Worm (Caenorhabditis elegans) whole organism, late embryonic: ENCODE measurements around the gene col-71.

Experiments
- ceh-2 ChIP-seq: sonication (generic microtip); optimal IDR thresholded peaks from 2 replicates; lab custom pipeline; 2016; ENCODE audit warnings: missing genotype, missing genetic modification characterization, missing compliant biosample characterization
- dmd-4 ChIP-seq: sonication (generic microtip); optimal IDR thresholded peaks from 2 replicates; lab custom pipeline; 2016; ENCODE audit warnings: borderline replicate concordance, missing genetic modification characterization, missing compliant biosample characterization
- fkh-10 ChIP-seq: fragments of 150-350 bp; optimal IDR thresholded peaks from 2 replicates; lab custom pipeline; 2014; ENCODE audit warnings: missing biosample characterization, missing genetic modification reagents, missing genetic modification characterization
- lin-11 ChIP-seq: fragments of 200-800 bp; sonication (Bioruptor generic); optimal IDR thresholded peaks from 2 replicates; lab custom pipeline; 2018; ENCODE audit warnings: mild to moderate bottlenecking, missing genetic modification characterization, missing compliant biosample characterization
- nfya-1 ChIP-seq: sonication (generic microtip); optimal IDR thresholded peaks from 2 replicates; lab custom pipeline; 2017; ENCODE audit warnings: missing genetic modification characterization, mild to moderate bottlenecking, missing compliant biosample characterization, antibody characterized with exemption, moderate library complexity
- pqm-1 ChIP-seq: sonication (generic microtip); optimal IDR thresholded peaks from 2 replicates; lab custom pipeline; 2016; ENCODE audit warnings: missing genetic modification characterization, missing compliant biosample characterization
- ref-2 ChIP-seq: sonication (generic microtip); optimal IDR thresholded peaks from 2 replicates; lab custom pipeline; 2016; ENCODE audit warnings: missing genetic modification characterization, missing compliant biosample characterization
- unc-42 ChIP-seq: sonication (generic microtip); optimal IDR thresholded peaks from 2 replicates; lab custom pipeline; 2016; ENCODE audit warnings: missing genotype, missing genetic modification characterization, missing compliant biosample characterization
- unc-86 ChIP-seq: sonication (generic microtip); optimal IDR thresholded peaks from 2 replicates; lab custom pipeline; 2016; ENCODE audit warnings: missing genetic modification characterization, missing compliant biosample characterization

DNA sequence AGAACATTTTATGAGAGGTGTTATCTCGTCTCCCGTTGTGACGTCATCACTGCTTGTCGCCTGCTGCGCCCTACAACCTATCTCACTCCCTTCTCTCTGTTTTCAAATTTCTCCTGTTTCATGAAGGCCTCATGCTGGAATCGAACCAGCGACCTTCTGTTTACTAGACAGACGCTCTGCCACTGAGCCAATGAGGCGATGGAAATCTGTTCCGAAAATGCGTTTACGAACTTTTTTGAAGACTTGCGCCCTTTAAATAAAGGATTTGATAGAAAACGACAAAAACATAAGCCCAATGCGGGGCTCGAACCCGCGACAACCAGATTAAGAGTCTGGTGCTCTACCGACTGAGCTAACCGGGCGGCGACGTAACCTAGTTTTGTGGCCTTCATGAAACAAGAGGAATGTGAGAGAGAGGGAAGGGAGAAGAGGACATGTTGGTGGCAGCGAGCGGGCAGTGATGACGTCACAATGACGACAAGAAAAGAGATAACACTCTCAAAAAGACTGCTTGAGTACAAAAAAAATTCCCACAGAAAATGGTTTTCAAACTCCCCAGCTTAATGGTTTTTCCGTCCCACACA lies 16.7 kb upstream of the col-71 start, which contains the start of gene clec-126:
- TF ChIP-seq fkh-10 (GFP tag; lab: Kevin White, UChicago) (no peak), ceh-2 (peak; percentile 67), nfya-1 (tag; lab: Kevin White, UChicago) (peak; percentile 64), pqm-1 (tag; lab: Kevin White, UChicago) (peak; percentile 80), ref-2 (tag; lab: Kevin White, UChicago) (peak; percentile 81), unc-86 (tag; lab: Kevin White, UChicago) (peak; percentile 69), lin-11 (tag; lab: Kevin White, UChicago) (peak; percentile 64), dmd-4 (tag; lab: Kevin White, UChicago) (peak; percentile 62), unc-42 (tag; lab: Kevin White, UChicago) (peak; percentile 85)
